Fruit fly (Drosophila melanogaster) whole organism, embryonic: Measurements from ENCODE around the gene Tsc1.

ENCODE experiments used
- B-H1 ChIP-seq: fragments of 200-800 bp; sonication (Bioruptor generic); IDR thresholded peaks from 3 replicates; pipeline ENCODE4 v1.3.6; 2022; ENCODE audit warnings: missing biosample characterization, missing genetic modification characterization
- CG10321 ChIP-seq: fragments of 200-800 bp; sonication (Bioruptor generic); IDR thresholded peaks from 2 replicates; pipeline ENCODE4 v1.3.6; 2022; ENCODE audit warnings: missing biosample characterization, missing genetic modification characterization
- CG10654 ChIP-seq: fragments of 200-800 bp; sonication (Bioruptor generic); optimal IDR thresholded peaks from 2 replicates; lab custom pipeline; 2016; ENCODE audit warnings: missing biosample characterization, missing genetic modification characterization
- CG10979 ChIP-seq: fragments of 200-800 bp; sonication (Bioruptor generic); optimal IDR thresholded peaks from 2 replicates; lab custom pipeline; 2018; ENCODE audit warnings: missing biosample characterization, mild to moderate bottlenecking, missing genetic modification characterization, moderate library complexity
- CG11560 ChIP-seq: fragments of 200-800 bp; sonication (Bioruptor generic); IDR thresholded peaks from 3 replicates; pipeline ENCODE4 v1.3.6; 2022; ENCODE audit warnings: missing biosample characterization, missing genetic modification characterization
- CG12219 ChIP-seq: fragments of 200-800 bp; sonication (Bioruptor generic); optimal IDR thresholded peaks from 3 replicates; lab custom pipeline; 2018; ENCODE audit warnings: missing biosample characterization, mild to moderate bottlenecking, missing genetic modification characterization
- CG12659 ChIP-seq: fragments of 200-800 bp; sonication (Bioruptor generic); optimal IDR thresholded peaks from 3 replicates; lab custom pipeline; 2017; ENCODE audit warnings: mild to moderate bottlenecking, missing biosample characterization, missing genetic modification reagents, missing genetic modification characterization
- CG13424 ChIP-seq: fragments of 200-800 bp; sonication (Bioruptor generic); optimal IDR thresholded peaks from 2 replicates; lab custom pipeline; 2019; ENCODE audit warnings: missing biosample characterization, mild to moderate bottlenecking, missing genetic modification characterization, moderate library complexity
- CG14710 ChIP-seq: fragments of 200-800 bp; sonication (Bioruptor generic); optimal IDR thresholded peaks from 3 replicates; lab custom pipeline; 2019; ENCODE audit warnings: missing biosample characterization, mild to moderate bottlenecking, missing genetic modification characterization, moderate library complexity
- CG17829 ChIP-seq: fragments of 200-800 bp; optimal IDR thresholded peaks from 2 replicates; lab custom pipeline; 2019; ENCODE audit warnings: missing biosample characterization, mild to moderate bottlenecking, missing genetic modification characterization, moderate library complexity
- CG18262 ChIP-seq: fragments of 200-800 bp; optimal IDR thresholded peaks from 3 replicates; lab custom pipeline; 2019; ENCODE audit warnings: missing biosample characterization, mild to moderate bottlenecking, missing genetic modification characterization, moderate library complexity
- CG18599 ChIP-seq: fragments of 200-800 bp; sonication (Bioruptor generic); optimal IDR thresholded peaks from 3 replicates; lab custom pipeline; 2017; ENCODE audit warnings: missing biosample characterization, missing genetic modification characterization, mild to moderate bottlenecking, moderate library complexity, missing genetic modification reagents
- CG2129 ChIP-seq: fragments of 200-800 bp; sonication (Bioruptor generic); IDR thresholded peaks from 2 replicates; pipeline ENCODE4 v1.3.6; 2022; ENCODE audit warnings: missing biosample characterization, missing genetic modification characterization; ENCODE audit not compliant: partially characterized antibody
- CG43689 ChIP-seq: fragments of 200-800 bp; sonication (Bioruptor generic); IDR thresholded peaks from 2 replicates; pipeline ENCODE4 v1.3.6; 2022; ENCODE audit warnings: missing biosample characterization, missing genetic modification characterization
- CG4404 ChIP-seq: fragments of 200-800 bp; sonication (Bioruptor generic); IDR thresholded peaks from 2 replicates; pipeline ENCODE4 v1.3.6; 2022; ENCODE audit warnings: missing biosample characterization, missing genetic modification characterization
- CG5953 ChIP-seq: fragments of 200-800 bp; sonication (Bioruptor generic); IDR thresholded peaks from 2 replicates; pipeline ENCODE4 v1.3.6; 2022; ENCODE audit warnings: missing biosample characterization, missing genetic modification characterization
- CG6689 ChIP-seq: fragments of 200-800 bp; sonication (Bioruptor generic); IDR thresholded peaks from 2 replicates; pipeline ENCODE4 v1.3.6; 2022; ENCODE audit warnings: missing biosample characterization, missing genetic modification characterization
- CG7839 ChIP-seq: fragments of 200-800 bp; sonication (Bioruptor generic); optimal IDR thresholded peaks from 3 replicates; lab custom pipeline; 2018; ENCODE audit warnings: missing biosample characterization, mild to moderate bottlenecking, missing genetic modification characterization, moderate library complexity
- CG8944 ChIP-seq: fragments of 200-800 bp; sonication (Bioruptor generic); optimal IDR thresholded peaks from 3 replicates; lab custom pipeline; 2016; ENCODE audit warnings: missing biosample characterization, missing genetic modification characterization
- Doc2 ChIP-seq: fragments of 200-800 bp; sonication (Bioruptor generic); IDR thresholded peaks from 2 replicates; pipeline ENCODE4 v1.3.6; 2022; ENCODE audit warnings: missing biosample characterization, missing genetic modification characterization
- HHEX ChIP-seq: fragments of 200-800 bp; sonication (Bioruptor generic); optimal IDR thresholded peaks from 3 replicates; lab custom pipeline; 2017; ENCODE audit warnings: missing biosample characterization, mild to moderate bottlenecking, missing genetic modification characterization, missing genetic modification reagents
- Hand ChIP-seq: fragments of 200-800 bp; sonication (Bioruptor generic); optimal IDR thresholded peaks from 2 replicates; lab custom pipeline; 2017; ENCODE audit warnings: mild to moderate bottlenecking, missing biosample characterization, missing genetic modification reagents, missing genetic modification characterization
- Hr3 ChIP-seq: fragments of 200-800 bp; sonication (Bioruptor generic); optimal IDR thresholded peaks from 3 replicates; lab custom pipeline; 2016; ENCODE audit warnings: missing biosample characterization, missing genetic modification characterization
- Hsf ChIP-seq: fragments of 200-800 bp; sonication (Bioruptor generic); optimal IDR thresholded peaks from 3 replicates; lab custom pipeline; 2016; ENCODE audit warnings: missing biosample characterization, missing genetic modification characterization
- Lhr ChIP-seq: fragments of 200-800 bp; sonication (Bioruptor generic); optimal IDR thresholded peaks from 3 replicates; lab custom pipeline; 2017; ENCODE audit warnings: mild to moderate bottlenecking, missing biosample characterization, missing genetic modification reagents, missing genetic modification characterization
- Lim3 ChIP-seq: fragments of 200-800 bp; sonication (Bioruptor generic); IDR thresholded peaks from 2 replicates; pipeline ENCODE4 v1.3.6; 2022; ENCODE audit warnings: missing biosample characterization, missing genetic modification characterization
- Nf-YB ChIP-seq: fragments of 200-800 bp; sonication (Bioruptor generic); optimal IDR thresholded peaks from 3 replicates; lab custom pipeline; 2019; ENCODE audit warnings: missing biosample characterization, mild to moderate bottlenecking, missing genetic modification characterization, moderate library complexity
- Sin3A ChIP-seq: fragments of >200 bp; optimal IDR thresholded peaks from 2 replicates; lab custom pipeline; 2018
- Spps ChIP-seq: fragments of 200-800 bp; sonication (Bioruptor generic); optimal IDR thresholded peaks from 2 replicates; lab custom pipeline; 2018; ENCODE audit warnings: missing biosample characterization, mild to moderate bottlenecking, missing genetic modification characterization
- Usf ChIP-seq: fragments of 200-800 bp; sonication (Bioruptor generic); optimal IDR thresholded peaks from 2 replicates; lab custom pipeline; 2017; ENCODE audit warnings: missing genotype, missing biosample characterization, missing genetic modification characterization
- bcd ChIP-seq: fragments of 200-800 bp; sonication (Bioruptor generic); optimal IDR thresholded peaks from 2 replicates; lab custom pipeline; 2017; ENCODE audit warnings: missing biosample characterization, mild to moderate bottlenecking, missing genetic modification characterization
- caup ChIP-seq: fragments of 200-800 bp; sonication (Bioruptor generic); optimal IDR thresholded peaks from 3 replicates; lab custom pipeline; 2017; ENCODE audit warnings: missing biosample characterization, mild to moderate bottlenecking, missing genetic modification characterization, moderate library complexity; ENCODE audit not compliant: severe bottlenecking
- chif ChIP-seq, 2 experiments: fragments of 200-800 bp; sonication (Bioruptor generic); optimal IDR thresholded peaks; 3 replicates each; lab custom pipeline; 2016; ENCODE audit warnings: missing biosample characterization in 2 of 2, missing genetic modification characterization in 2 of 2
- corto ChIP-seq: fragments of 200-800 bp; sonication (Bioruptor generic); optimal IDR thresholded peaks from 2 replicates; lab custom pipeline; 2016; ENCODE audit warnings: missing biosample characterization, mild to moderate bottlenecking, missing genetic modification characterization, moderate library complexity
- crc ChIP-seq: fragments of 200-800 bp; sonication (Bioruptor generic); optimal IDR thresholded peaks from 2 replicates; lab custom pipeline; 2016; ENCODE audit warnings: missing biosample characterization, missing genetic modification characterization
- croc ChIP-seq: fragments of 200-800 bp; sonication (Bioruptor generic); conservative IDR thresholded peaks from 3 replicates; pipeline ENCODE4 v1.3.6; 2022; ENCODE audit warnings: missing biosample characterization, missing genetic modification characterization
- dan ChIP-seq: fragments of 200-800 bp; sonication (Bioruptor generic); IDR thresholded peaks from 2 replicates; pipeline ENCODE4 v1.3.6; 2022; ENCODE audit warnings: missing biosample characterization, missing genetic modification characterization
- danr ChIP-seq: fragments of 200-800 bp; sonication (Bioruptor generic); IDR thresholded peaks from 2 replicates; pipeline ENCODE4 v1.3.6; 2022; ENCODE audit warnings: missing biosample characterization, missing genetic modification characterization
- grn ChIP-seq: fragments of 200-800 bp; sonication (Bioruptor generic); optimal IDR thresholded peaks from 3 replicates; lab custom pipeline; 2017; ENCODE audit warnings: missing biosample characterization, missing genetic modification characterization
- hkb ChIP-seq, 2 experiments: fragments of 200-800 bp in 1 of 2; fragments of >200 bp in 1 of 2; sonication (Bioruptor generic) in 1 of 2; IDR thresholded peaks in 1 of 2; optimal IDR thresholded peaks in 1 of 2; 2 replicates each; pipeline versions ENCODE4 v1.3.6 to Lab custom; 2017 to 2022; ENCODE audit warnings: missing biosample characterization in 1 of 2, missing genetic modification characterization in 1 of 2
- maf-S ChIP-seq: fragments of 200-800 bp; sonication (Bioruptor generic); optimal IDR thresholded peaks from 2 replicates; lab custom pipeline; 2016; ENCODE audit warnings: missing biosample characterization, missing genetic modification characterization
- mld ChIP-seq: fragments of 200-800 bp; sonication (Bioruptor generic); IDR thresholded peaks from 3 replicates; pipeline ENCODE4 v1.3.6; 2022; ENCODE audit warnings: missing biosample characterization, missing genetic modification characterization; ENCODE audit not compliant: partially characterized antibody
- pan ChIP-seq, 4 experiments: fragments of >200 bp in 3 of 4; fragments of 200-800 bp in 1 of 4; sonication (Bioruptor generic) in 1 of 4; optimal IDR thresholded peaks in 3 of 4; IDR thresholded peaks in 1 of 4; 2 replicates each; pipeline versions ENCODE4 v1.3.6 to Lab custom; 2017 to 2022; ENCODE audit warnings: missing biosample characterization in 2 of 4, missing genetic modification characterization in 2 of 4, mixed read lengths in 1 of 4
- row ChIP-seq: fragments of 200-800 bp; sonication (Bioruptor generic); IDR thresholded peaks from 3 replicates; pipeline ENCODE4 v1.3.6; 2022; ENCODE audit warnings: missing biosample characterization, missing genetic modification characterization
- sens ChIP-seq: fragments of 200-800 bp; sonication (Bioruptor generic); peaks from one replicate; lab custom pipeline; 2016; ENCODE audit warnings: missing biosample characterization, missing genetic modification characterization
- so ChIP-seq: fragments of 200-800 bp; sonication (Bioruptor generic); IDR thresholded peaks from 3 replicates; pipeline ENCODE4 v1.3.6; 2022; ENCODE audit warnings: missing biosample characterization, missing genetic modification characterization
- sqz ChIP-seq: fragments of 200-800 bp; sonication (Bioruptor generic); optimal IDR thresholded peaks from 3 replicates; lab custom pipeline; 2018; ENCODE audit warnings: missing biosample characterization, mild to moderate bottlenecking, missing genetic modification characterization
- yki ChIP-seq: fragments of >200 bp; optimal IDR thresholded peaks from 3 replicates; lab custom pipeline; 2018

The Tsc1 gene

dm6 chr3R:24151924-24152809, 22.1 kb downstream of the Tsc1 start, which contains the start of the genes p38a and CG6178 (continued):
- peak; percentile 98 for TF ChIP-seq bcd (GFP tag; lab: Kevin White, UChicago)
- peak; percentile 92 for TF ChIP-seq Spps (tag; lab: Kevin White, UChicago)
- TF ChIP-seq Hand (GFP tag; lab: Kevin White, UChicago) = peak; percentile 95
- TF ChIP-seq CG2129 (GFP tag; lab: Robert Waterston, UW) = no peak
- TF ChIP-seq CG10321 (GFP tag; lab: Robert Waterston, UW) = peak; percentile 77; the same call in 1 of the 2 replicates
- TF ChIP-seq CG7839 (tag; lab: Kevin White, UChicago) = peak; percentile 99
- peak; percentile 97 for TF ChIP-seq CG14710 (tag; lab: Kevin White, UChicago)
- TF ChIP-seq row = peak; percentile 97
- TF ChIP-seq CG11560 (tag; lab: Robert Waterston, UW) = peak; percentile 96
- TF ChIP-seq CG12219 (GFP tag; lab: Kevin White, UChicago) = peak; percentile 84
- peak; percentile 97 for TF ChIP-seq CG10979 (tag; lab: Kevin White, UChicago)
- TF ChIP-seq Lim3 (GFP tag; lab: Robert Waterston, UW) = peak; percentile 94
- TF ChIP-seq corto (GFP tag; lab: Kevin White, UChicago) = peak; percentile 81
- TF ChIP-seq Usf (GFP tag; lab: Kevin White, UChicago) = peak; percentile 97
- peak; percentile 98 for TF ChIP-seq CG6689
- peak; percentile 99 for TF ChIP-seq CG13424 (tag; lab: Kevin White, UChicago)
- peak; percentile 98 for TF ChIP-seq CG17829
- TF ChIP-seq Lhr (GFP tag; lab: Kevin White, UChicago) = peak; percentile 46
- TF ChIP-seq CG4404 (GFP tag; lab: Robert Waterston, UW) = peak; percentile 88
- TF ChIP-seq caup = peak; percentile 96
- peak; percentile 84 for TF ChIP-seq grn (GFP tag; lab: Kevin White, UChicago)
- TF ChIP-seq crc = no peak
- peak; percentile 95 for TF ChIP-seq CG10654 (GFP tag; lab: Kevin White, UChicago)
- no peak for TF ChIP-seq hkb (optimal IDR thresholded peaks at IDR 0.05; lab: Kevin White, UChicago)
- TF ChIP-seq hkb (GFP tag; IDR thresholded peaks at IDR 0.05; lab: Robert Waterston, UW) = peak; percentile 97
- peak; percentile 99 for TF ChIP-seq CG18262 (tag; lab: Kevin White, UChicago)
- TF ChIP-seq croc (GFP tag; lab: Robert Waterston, UW) = peak; percentile 96
- TF ChIP-seq pan (optimal IDR thresholded peaks at IDR 0.05; lab: Kevin White, UChicago) = no peak
- peak in 1 of 2 experiments; percentile 97 for TF ChIP-seq pan (GFP tag; optimal IDR thresholded peaks at IDR 0.05 in 1 of 2, IDR thresholded peaks at IDR 0.05 in 1 of 2)
- peak; percentile 99 for TF ChIP-seq Hr3 (GFP tag; lab: Kevin White, UChicago)
- TF ChIP-seq sqz (GFP tag; lab: Kevin White, UChicago) = peak; percentile 91
- TF ChIP-seq Sin3A (lab: Kevin White, UChicago) = peak; percentile 5
- no peak for TF ChIP-seq yki
- TF ChIP-seq HHEX = peak; percentile 97
- peak in 1 of 2 experiments; percentile 27 for TF ChIP-seq chif (GFP tag; optimal IDR thresholded peaks at IDR 0.05; lab: Kevin White, UChicago)
- TF ChIP-seq sens (GFP tag; lab: Kevin White, UChicago) = peak; percentile 82
- peak; percentile 94 for TF ChIP-seq danr (GFP tag; lab: Robert Waterston, UW)
- TF ChIP-seq B-H1 (GFP tag; lab: Robert Waterston, UW) = peak; percentile 95
- peak; percentile 36 for TF ChIP-seq CG8944 (GFP tag; lab: Kevin White, UChicago)
- TF ChIP-seq CG12659 (GFP tag; lab: Kevin White, UChicago) = peak; percentile 99
- peak; percentile 96 for TF ChIP-seq so
- TF ChIP-seq Hsf (GFP tag; lab: Kevin White, UChicago) = peak; percentile 66
- peak; percentile 92 for TF ChIP-seq CG43689 (GFP tag; lab: Robert Waterston, UW)
- 0 out of 2 replicates have a peak, but pooled peaks have one; percentile 29 for TF ChIP-seq dan
- no peak for TF ChIP-seq mld
- TF ChIP-seq Nf-YB (GFP tag; lab: Kevin White, UChicago) = peak; percentile 89
- TF ChIP-seq CG5953 (GFP tag; lab: Robert Waterston, UW) = peak; percentile 94
- TF ChIP-seq CG18599 (GFP tag; lab: Kevin White, UChicago) = peak; percentile 98
- TF ChIP-seq Doc2 = peak; percentile 89
- peak; percentile 1 for TF ChIP-seq maf-S
